Worm (Caenorhabditis elegans) whole organism, L3 larva: Measurements from ENCODE around the gene F32D8.3.

Experiments used
- R02D3.7 ChIP-seq: fragments of 150-350 bp; optimal IDR thresholded peaks from 2 replicates; lab custom pipeline; 2014; ENCODE audit warnings: missing biosample characterization, missing genetic modification characterization
- ama-1 ChIP-seq: fragments of 150-350 bp; optimal IDR thresholded peaks from 2 replicates; lab custom pipeline; 2018
- ceh-16 ChIP-seq: sonication (generic microtip); optimal IDR thresholded peaks from 2 replicates; lab custom pipeline; 2017; ENCODE audit warnings: missing biosample characterization, missing genetic modification characterization
- ceh-28 ChIP-seq: fragments of 150-350 bp; optimal IDR thresholded peaks from 2 replicates; lab custom pipeline; 2014; ENCODE audit warnings: missing biosample characterization, missing genetic modification reagents, missing genetic modification characterization
- daf-12 ChIP-seq: fragments of 150-350 bp; optimal IDR thresholded peaks from 2 replicates; lab custom pipeline; 2014; ENCODE audit warnings: missing biosample characterization, missing genetic modification reagents, missing genetic modification characterization
- elt-2 ChIP-seq: sonication (generic microtip); optimal IDR thresholded peaks from 2 replicates; lab custom pipeline; 2016; ENCODE audit warnings: missing genetic modification reagents, mild to moderate bottlenecking, missing genetic modification characterization, missing compliant biosample characterization
- elt-3 ChIP-seq, 3 experiments: fragments of 150-350 bp in 1 of 3; sonication (generic microtip) in 2 of 3; optimal IDR thresholded peaks; 2 replicates in 2 of 3; 4 replicates in 1 of 3; lab custom pipeline; 2014 to 2017; ENCODE audit warnings: missing biosample characterization in 3 of 3, missing genetic modification characterization in 3 of 3
- fkh-10 ChIP-seq: sonication (generic microtip); optimal IDR thresholded peaks from 2 replicates; lab custom pipeline; 2017; ENCODE audit warnings: missing biosample characterization, missing genetic modification reagents, missing genetic modification characterization
- fkh-2 ChIP-seq: fragments of 150-350 bp; optimal IDR thresholded peaks from 2 replicates; lab custom pipeline; 2014; ENCODE audit warnings: missing biosample characterization, missing genetic modification reagents, missing genetic modification characterization
- fos-1 ChIP-seq: fragments of 150-350 bp; optimal IDR thresholded peaks from 2 replicates; lab custom pipeline; 2014; ENCODE audit warnings: missing biosample characterization, missing genetic modification characterization
- jun-1 ChIP-seq: fragments of 150-350 bp; optimal IDR thresholded peaks from 2 replicates; lab custom pipeline; 2014; ENCODE audit warnings: missing biosample characterization, missing genetic modification reagents, missing genetic modification characterization
- lin-15B ChIP-seq: fragments of 150-350 bp; optimal IDR thresholded peaks from 2 replicates; lab custom pipeline; 2014; ENCODE audit warnings: missing biosample characterization, missing genetic modification characterization
- lin-39 ChIP-seq: fragments of 150-350 bp; optimal IDR thresholded peaks from 2 replicates; lab custom pipeline; 2018; ENCODE audit warnings: missing biosample characterization, missing genetic modification reagents, missing genetic modification characterization
- lsy-12 ChIP-seq: sonication (generic microtip); optimal IDR thresholded peaks from 2 replicates; lab custom pipeline; 2016; ENCODE audit warnings: mild to moderate bottlenecking, missing genetic modification characterization, missing compliant biosample characterization
- mml-1 ChIP-seq: fragments of 150-350 bp; sonication (generic microtip); optimal IDR thresholded peaks from 3 replicates; lab custom pipeline; 2014; ENCODE audit warnings: missing biosample characterization, missing genetic modification characterization
- nfya-1 ChIP-seq: sonication (generic microtip); optimal IDR thresholded peaks from 2 replicates; lab custom pipeline; 2017; ENCODE audit warnings: missing genetic modification characterization, mild to moderate bottlenecking, missing compliant biosample characterization, antibody characterized with exemption, moderate library complexity; ENCODE audit not compliant: insufficient read depth
- nhr-25 ChIP-seq: sonication (generic microtip); optimal IDR thresholded peaks from 2 replicates; lab custom pipeline; 2017; ENCODE audit warnings: missing biosample characterization, missing genetic modification characterization
- nhr-43 ChIP-seq: sonication (generic microtip); optimal IDR thresholded peaks from 2 replicates; lab custom pipeline; 2016; ENCODE audit warnings: mild to moderate bottlenecking, missing genetic modification characterization, missing compliant biosample characterization; ENCODE audit not compliant: poor library complexity, severe bottlenecking
- nhr-67 ChIP-seq: fragments of 150-350 bp; optimal IDR thresholded peaks from 2 replicates; lab custom pipeline; 2014; ENCODE audit warnings: missing biosample characterization, missing genetic modification characterization
- nhr-76 ChIP-seq: fragments of 150-350 bp; sonication (generic microtip); optimal IDR thresholded peaks from 5 replicates; lab custom pipeline; 2014; ENCODE audit warnings: missing biosample characterization, missing genetic modification characterization
- pha-4 ChIP-seq: fragments of 150-350 bp; optimal IDR thresholded peaks from 2 replicates; lab custom pipeline; 2014; ENCODE audit warnings: missing biosample characterization, missing genetic modification reagents, missing genetic modification characterization
- pqm-1 ChIP-seq: fragments of 150-350 bp; optimal IDR thresholded peaks from 2 replicates; lab custom pipeline; 2017; ENCODE audit warnings: missing biosample characterization, missing genetic modification characterization, inconsistent platforms
- skn-1 ChIP-seq: fragments of 150-350 bp; optimal IDR thresholded peaks from 2 replicates; lab custom pipeline; 2014; ENCODE audit warnings: missing biosample characterization, missing genetic modification characterization
- snpc-4 ChIP-seq: fragments of 150-350 bp; optimal IDR thresholded peaks from 2 replicates; lab custom pipeline; 2014; ENCODE audit warnings: missing biosample characterization, missing genetic modification characterization
- tbx-2 ChIP-seq: sonication (generic microtip); optimal IDR thresholded peaks from 2 replicates; lab custom pipeline; 2016; ENCODE audit warnings: mild to moderate bottlenecking, missing genetic modification characterization, missing compliant biosample characterization
- unc-39 ChIP-seq: sonication (generic microtip); optimal IDR thresholded peaks from 4 replicates; lab custom pipeline; 2017; ENCODE audit warnings: missing biosample characterization, missing genetic modification characterization
- unc-62 ChIP-seq: fragments of 150-350 bp; sonication (generic microtip); optimal IDR thresholded peaks from 4 replicates; lab custom pipeline; 2014; ENCODE audit warnings: missing biosample characterization, missing genetic modification reagents, missing genetic modification characterization
- zag-1 ChIP-seq: fragments of 150-350 bp; optimal IDR thresholded peaks from 2 replicates; lab custom pipeline; 2014; ENCODE audit warnings: missing biosample characterization, missing genetic modification characterization
- ztf-11 ChIP-seq: fragments of 150-350 bp; optimal IDR thresholded peaks from 2 replicates; lab custom pipeline; 2014; ENCODE audit warnings: missing biosample characterization, missing genetic modification characterization
- ztf-4 ChIP-seq: fragments of 150-350 bp; optimal IDR thresholded peaks from 2 replicates; lab custom pipeline; 2014; ENCODE audit warnings: missing biosample characterization, missing genetic modification characterization

Gene F32D8.3

ce11 chrV:10873190-10873589 lies 13.4 kb upstream of the F32D8.3 start:
- TF ChIP-seq unc-62 (GFP tag; lab: Kevin White, UChicago), result no peak
- TF ChIP-seq nhr-43 (tag; lab: Kevin White, UChicago), result no peak
- no peak for TF ChIP-seq pqm-1
- no peak for TF ChIP-seq pha-4 (tag; lab: Kevin White, UChicago)
- TF ChIP-seq nhr-67, result no peak
- no peak for TF ChIP-seq R02D3.7 (tag; lab: Kevin White, UChicago)
- TF ChIP-seq zag-1 (tag; lab: Kevin White, UChicago), result no peak

- TF ChIP-seq fkh-2 (tag; lab: Kevin White, UChicago), result no peak
- peak; percentile 90 for TF ChIP-seq fkh-10 (GFP tag; lab: Kevin White, UChicago)
- peak; percentile 2 for TF ChIP-seq nfya-1 (tag; lab: Kevin White, UChicago)
- peak; percentile 13 for TF ChIP-seq skn-1 (tag; lab: Kevin White, UChicago)
These were observed 11.6 kb upstream of the F32D8.3 start for ce11 chrV:10874938-10875599.

DNA sequence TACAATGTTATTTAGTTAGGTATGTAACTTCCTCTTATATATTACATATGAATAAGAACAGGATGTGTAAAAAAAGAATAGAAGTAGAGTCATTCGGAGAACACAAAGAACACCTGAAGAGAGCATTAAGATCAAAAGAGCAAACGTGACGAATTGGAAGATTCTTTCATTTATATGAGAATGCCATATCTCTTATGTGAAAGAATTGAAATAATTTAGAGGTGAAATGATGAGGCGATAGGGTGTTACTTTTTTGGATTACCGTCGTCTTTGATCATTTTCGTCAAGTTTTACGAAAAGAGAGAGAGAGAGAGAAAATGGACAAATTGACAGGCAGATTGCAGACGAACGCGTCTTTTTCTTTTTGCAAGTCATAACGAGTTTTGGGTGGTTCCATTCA lies 10.1 kb upstream of the F32D8.3 start:
- no peak for TF ChIP-seq tbx-2
- no peak for TF ChIP-seq fkh-10 (GFP tag; lab: Kevin White, UChicago)
- no peak for TF ChIP-seq snpc-4 (tag; lab: Kevin White, UChicago)
- TF ChIP-seq ceh-16, result no peak
- TF ChIP-seq mml-1 (tag; lab: Kevin White, UChicago), result no peak
- TF ChIP-seq daf-12 (tag; lab: Kevin White, UChicago), result no peak
- no peak for TF ChIP-seq ama-1 (lab: Kevin White, UChicago)
- no peak for TF ChIP-seq nfya-1 (tag; lab: Kevin White, UChicago)

DNA sequence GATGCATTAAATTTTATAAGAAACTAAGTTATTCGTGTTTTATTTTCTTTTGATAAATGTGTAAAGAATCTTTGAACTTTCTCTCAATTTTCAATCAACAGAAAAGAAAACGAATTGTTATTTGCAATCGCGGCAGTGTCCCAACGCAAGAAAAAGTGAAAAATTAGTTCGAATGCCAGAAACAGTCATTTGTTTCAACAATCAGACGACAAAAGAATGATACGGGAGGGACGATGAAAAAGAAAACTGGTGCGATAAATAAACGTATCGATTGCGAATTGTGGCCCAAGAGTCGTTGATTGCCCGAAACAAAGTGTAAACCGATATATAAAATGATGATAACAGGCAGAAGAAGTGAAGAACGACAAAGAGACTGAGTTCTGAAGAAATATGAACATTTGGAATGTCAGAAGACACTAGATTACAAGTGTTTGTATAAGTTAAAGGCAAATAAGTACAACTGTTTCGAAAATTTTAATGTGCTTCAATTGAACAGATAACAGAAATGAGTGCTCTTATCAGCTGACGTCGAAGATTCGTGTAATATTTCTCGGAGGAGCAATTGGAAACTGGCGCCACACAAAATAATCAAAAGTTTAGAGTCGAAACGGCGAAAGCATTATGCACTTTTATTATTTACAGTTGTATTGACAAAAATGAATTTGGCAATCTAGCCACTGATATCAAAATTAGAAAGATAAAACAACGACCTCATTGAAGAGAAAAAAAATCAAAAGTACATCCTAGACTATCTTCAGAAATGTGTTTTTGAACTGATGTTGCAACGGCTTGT lies 8.6 kb upstream of the F32D8.3 start:
- TF ChIP-seq jun-1 (tag; lab: Kevin White, UChicago) (peak; percentile 36), elt-2 (peak; percentile 97), lsy-12 (no peak), elt-3 (tag; optimal IDR thresholded peaks at IDR 0.05; lab: Kevin White, UChicago) (no peak), pha-4 (tag; lab: Kevin White, UChicago) (peak; percentile 51), nhr-25 (tag; lab: Kevin White, UChicago) (peak; percentile 10), lin-15B (tag; lab: Kevin White, UChicago) (no peak), zag-1 (tag; lab: Kevin White, UChicago) (no peak), mml-1 (tag; lab: Kevin White, UChicago) (no peak), nhr-76 (tag; lab: Kevin White, UChicago) (no peak), tbx-2 (no peak), pqm-1 (peak; percentile 95), ceh-28 (peak; percentile 6)

- TF ChIP-seq nhr-67 (no peak), elt-3 (tag; optimal IDR thresholded peaks at IDR 0.05; lab: Kevin White, UChicago) (no peak), lin-39 (tag; lab: Kevin White, UChicago) (no peak), ztf-4 (tag; lab: Kevin White, UChicago) (no peak), fos-1 (tag; lab: Kevin White, UChicago) (no peak), snpc-4 (tag; lab: Kevin White, UChicago) (no peak), unc-39 (tag; lab: Kevin White, UChicago) (no peak), ceh-28 (no peak), unc-62 (GFP tag; lab: Kevin White, UChicago) (no peak), ztf-11 (tag; lab: Kevin White, UChicago) (no peak)
These were observed 6.3 kb upstream of the F32D8.3 start, which contains the start of gene F32D8.1 for ce11 chrV:10880138-10880882. Gene F32D8.1, plus strand, starts transcription at chrV:10880832.
